Worm (Caenorhabditis elegans) whole organism, L3 larva: ENCODE data around the gene F26F2.4.
"Not testable (repeated sequence)": the region's sequence is repeated elsewhere in the genome, so short reads cannot be mapped to it uniquely, and the experiment has no call there.

Experiments used
- ZK546.5 ChIP-seq: sonication (generic microtip); optimal IDR thresholded peaks from 2 replicates; lab custom pipeline; 2017; ENCODE audit warnings: missing biosample characterization, missing genetic modification characterization
- aly-2 ChIP-seq: fragments of 150-350 bp; optimal IDR thresholded peaks from 2 replicates; lab custom pipeline; 2014; ENCODE audit warnings: missing biosample characterization, missing genetic modification characterization
- ceh-16 ChIP-seq: sonication (generic microtip); optimal IDR thresholded peaks from 2 replicates; lab custom pipeline; 2017; ENCODE audit warnings: missing biosample characterization, missing genetic modification characterization
- ceh-82 ChIP-seq: fragments of 150-350 bp; optimal IDR thresholded peaks from 2 replicates; lab custom pipeline; 2014; ENCODE audit warnings: missing biosample characterization, missing genetic modification characterization
- ceh-9 ChIP-seq: sonication (generic microtip); optimal IDR thresholded peaks from 2 replicates; lab custom pipeline; 2018; ENCODE audit warnings: missing biosample characterization, missing genetic modification characterization
- daf-12 ChIP-seq: fragments of 150-350 bp; optimal IDR thresholded peaks from 2 replicates; lab custom pipeline; 2014; ENCODE audit warnings: missing biosample characterization, missing genetic modification reagents, missing genetic modification characterization
- egl-27 ChIP-seq: sonication (generic microtip); optimal IDR thresholded peaks from 4 replicates; lab custom pipeline; 2017; ENCODE audit warnings: missing biosample characterization, missing genetic modification reagents, missing genetic modification characterization
- elt-3 ChIP-seq, 3 experiments: fragments of 150-350 bp in 1 of 3; sonication (generic microtip) in 2 of 3; optimal IDR thresholded peaks; 2 replicates in 2 of 3; 4 replicates in 1 of 3; lab custom pipeline; 2014 to 2017; ENCODE audit warnings: missing biosample characterization in 3 of 3, missing genetic modification characterization in 3 of 3
- eor-1 ChIP-seq, 2 experiments: fragments of 150-350 bp; optimal IDR thresholded peaks; 2 replicates each; lab custom pipeline; 2014 to 2018; ENCODE audit warnings: missing biosample characterization in 2 of 2, missing genetic modification characterization in 2 of 2
- fkh-2 ChIP-seq: fragments of 150-350 bp; optimal IDR thresholded peaks from 2 replicates; lab custom pipeline; 2014; ENCODE audit warnings: missing biosample characterization, missing genetic modification reagents, missing genetic modification characterization
- fos-1 ChIP-seq: fragments of 150-350 bp; optimal IDR thresholded peaks from 2 replicates; lab custom pipeline; 2014; ENCODE audit warnings: missing biosample characterization, missing genetic modification characterization
- lin-15B ChIP-seq: fragments of 150-350 bp; optimal IDR thresholded peaks from 2 replicates; lab custom pipeline; 2014; ENCODE audit warnings: missing biosample characterization, missing genetic modification characterization
- lin-39 ChIP-seq: fragments of 150-350 bp; optimal IDR thresholded peaks from 2 replicates; lab custom pipeline; 2018; ENCODE audit warnings: missing biosample characterization, missing genetic modification reagents, missing genetic modification characterization
- lsy-12 ChIP-seq: sonication (generic microtip); optimal IDR thresholded peaks from 2 replicates; lab custom pipeline; 2016; ENCODE audit warnings: mild to moderate bottlenecking, missing genetic modification characterization, missing compliant biosample characterization
- mdl-1 ChIP-seq: fragments of 150-350 bp; optimal IDR thresholded peaks from 2 replicates; lab custom pipeline; 2014; ENCODE audit warnings: missing biosample characterization, missing genetic modification characterization
- mml-1 ChIP-seq: fragments of 150-350 bp; sonication (generic microtip); optimal IDR thresholded peaks from 3 replicates; lab custom pipeline; 2014; ENCODE audit warnings: missing biosample characterization, missing genetic modification characterization
- nfya-1 ChIP-seq: sonication (generic microtip); optimal IDR thresholded peaks from 2 replicates; lab custom pipeline; 2017; ENCODE audit warnings: missing genetic modification characterization, mild to moderate bottlenecking, missing compliant biosample characterization, antibody characterized with exemption, moderate library complexity; ENCODE audit not compliant: insufficient read depth
- nhr-11 ChIP-seq: fragments of 150-350 bp; optimal IDR thresholded peaks from 2 replicates; lab custom pipeline; 2014; ENCODE audit warnings: missing biosample characterization, missing genetic modification characterization
- nhr-12 ChIP-seq: fragments of 150-350 bp; optimal IDR thresholded peaks from 2 replicates; lab custom pipeline; 2014; ENCODE audit warnings: missing biosample characterization, missing genetic modification characterization
- nhr-23 ChIP-seq: fragments of 150-350 bp; optimal IDR thresholded peaks from 2 replicates; lab custom pipeline; 2014; ENCODE audit warnings: missing biosample characterization, missing genetic modification reagents, missing genetic modification characterization
- nhr-237 ChIP-seq: fragments of 150-350 bp; optimal IDR thresholded peaks from 2 replicates; lab custom pipeline; 2014; ENCODE audit warnings: missing biosample characterization, missing genetic modification characterization
- nhr-25 ChIP-seq: sonication (generic microtip); optimal IDR thresholded peaks from 2 replicates; lab custom pipeline; 2017; ENCODE audit warnings: missing biosample characterization, missing genetic modification characterization
- nhr-28 ChIP-seq: fragments of 150-350 bp; optimal IDR thresholded peaks from 2 replicates; lab custom pipeline; 2014; ENCODE audit warnings: missing biosample characterization, missing genetic modification characterization
- nhr-43 ChIP-seq: sonication (generic microtip); optimal IDR thresholded peaks from 2 replicates; lab custom pipeline; 2016; ENCODE audit warnings: mild to moderate bottlenecking, missing genetic modification characterization, missing compliant biosample characterization; ENCODE audit not compliant: poor library complexity, severe bottlenecking
- nhr-67 ChIP-seq: fragments of 150-350 bp; optimal IDR thresholded peaks from 2 replicates; lab custom pipeline; 2014; ENCODE audit warnings: missing biosample characterization, missing genetic modification characterization
- nhr-76 ChIP-seq: fragments of 150-350 bp; sonication (generic microtip); optimal IDR thresholded peaks from 5 replicates; lab custom pipeline; 2014; ENCODE audit warnings: missing biosample characterization, missing genetic modification characterization
- nhr-77 ChIP-seq: fragments of 150-350 bp; optimal IDR thresholded peaks from 2 replicates; lab custom pipeline; 2014; ENCODE audit warnings: missing biosample characterization, missing genetic modification characterization
- pqm-1 ChIP-seq: fragments of 150-350 bp; optimal IDR thresholded peaks from 2 replicates; lab custom pipeline; 2017; ENCODE audit warnings: missing biosample characterization, missing genetic modification characterization, inconsistent platforms
- sea-2 ChIP-seq: fragments of 150-350 bp; sonication (generic microtip); optimal IDR thresholded peaks from 4 replicates; lab custom pipeline; 2014; ENCODE audit warnings: missing biosample characterization, missing genetic modification reagents, missing genetic modification characterization
- snpc-4 ChIP-seq: fragments of 150-350 bp; optimal IDR thresholded peaks from 2 replicates; lab custom pipeline; 2014; ENCODE audit warnings: missing biosample characterization, missing genetic modification characterization
- unc-39 ChIP-seq: sonication (generic microtip); optimal IDR thresholded peaks from 4 replicates; lab custom pipeline; 2017; ENCODE audit warnings: missing biosample characterization, missing genetic modification characterization
- unc-62 ChIP-seq: fragments of 150-350 bp; sonication (generic microtip); optimal IDR thresholded peaks from 4 replicates; lab custom pipeline; 2014; ENCODE audit warnings: missing biosample characterization, missing genetic modification reagents, missing genetic modification characterization
- zag-1 ChIP-seq: fragments of 150-350 bp; optimal IDR thresholded peaks from 2 replicates; lab custom pipeline; 2014; ENCODE audit warnings: missing biosample characterization, missing genetic modification characterization
- ztf-11 ChIP-seq: fragments of 150-350 bp; optimal IDR thresholded peaks from 2 replicates; lab custom pipeline; 2014; ENCODE audit warnings: missing biosample characterization, missing genetic modification characterization

The F26F2.4 gene

ce11 chrV:20561795-20562194 lies 7.3 kb upstream of the F26F2.4 start, which contains the start of gene F26F2.1:
F26F2.1 (minus strand) TSS chrV:20561895.
- TF ChIP-seq nhr-28 (tag; lab: Kevin White, UChicago) (no peak), snpc-4 (tag; lab: Kevin White, UChicago) (no peak), fkh-2 (tag; lab: Kevin White, UChicago) (no peak), nhr-43 (no peak), daf-12 (tag; lab: Kevin White, UChicago) (no peak), pqm-1 (tag; lab: Kevin White, UChicago) (no peak), nfya-1 (tag; lab: Kevin White, UChicago) (no peak), mdl-1 (no peak), mml-1 (tag; lab: Kevin White, UChicago) (no peak), nhr-77 (tag; lab: Kevin White, UChicago) (no peak), fos-1 (tag; lab: Kevin White, UChicago) (no peak), aly-2 (tag; lab: Kevin White, UChicago) (no peak), ceh-9 (tag; lab: Kevin White, UChicago) (no peak), ceh-16 (tag; lab: Kevin White, UChicago) (no peak)

ce11 chrV:20564054-20564453 lies 5.0 kb upstream of the F26F2.4 start, which contains the start of gene F26F2.13:
F26F2.13 (plus strand) TSS chrV:20564354.
- not testable (repeated sequence) for TF ChIP-seq unc-62 (GFP tag; lab: Kevin White, UChicago); nhr-28 (tag; lab: Kevin White, UChicago); ceh-9 (tag; lab: Kevin White, UChicago)

ce11 chrV:20566454-20566853 lies 2.6 kb upstream of the F26F2.4 start, which contains the start of gene F26F2.3:
F26F2.3 (minus strand) TSS chrV:20566554.
- TF ChIP-seq fkh-2 (tag; lab: Kevin White, UChicago) (no peak), ztf-11 (tag; lab: Kevin White, UChicago) (no peak), ZK546.5 (tag; lab: Kevin White, UChicago) (no peak), nhr-11 (tag; lab: Kevin White, UChicago) (no peak), aly-2 (tag; lab: Kevin White, UChicago) (no peak), pqm-1 (tag; lab: Kevin White, UChicago) (no peak), nfya-1 (tag; lab: Kevin White, UChicago) (no peak), unc-62 (GFP tag; lab: Kevin White, UChicago) (no peak), nhr-76 (tag; lab: Kevin White, UChicago) (no peak), egl-27 (no peak)

ce11 chrV:20573392-20573791 lies 4.3 kb downstream of the F26F2.4 start, which contains the start of gene F26F2.5:
F26F2.5 (plus strand) TSS chrV:20573692.
- no peak for TF ChIP-seq daf-12 (tag; lab: Kevin White, UChicago)
- TF ChIP-seq nhr-23 = no peak
- TF ChIP-seq nhr-77 (tag; lab: Kevin White, UChicago) = no peak
- no peak for TF ChIP-seq aly-2 (tag; lab: Kevin White, UChicago)
- TF ChIP-seq mml-1 (tag; lab: Kevin White, UChicago) = no peak
- no peak for TF ChIP-seq mdl-1
- no peak for TF ChIP-seq lsy-12 (tag; lab: Kevin White, UChicago)
- no peak for TF ChIP-seq ceh-82 (tag; lab: Kevin White, UChicago)
- no peak for TF ChIP-seq sea-2

ce11 chrV:20574314-20574713 lies 5.2 kb downstream of the F26F2.4 start, which contains the start of gene clec-263:
clec-263 (plus strand) TSS chrV:20574614.
- TF ChIP-seq nhr-12 (no peak), fkh-2 (tag; lab: Kevin White, UChicago) (no peak), elt-3 (tag; optimal IDR thresholded peaks at IDR 0.05; lab: Kevin White, UChicago) (no peak), lin-39 (no peak), nhr-23 (no peak), nhr-25 (no peak), eor-1 (tag; optimal IDR thresholded peaks at IDR 0.05; lab: Kevin White, UChicago) (no peak), zag-1 (no peak), mdl-1 (no peak), lsy-12 (tag; lab: Kevin White, UChicago) (no peak), lin-15B (no peak), unc-39 (no peak), nfya-1 (tag; lab: Kevin White, UChicago) (no peak), snpc-4 (tag; lab: Kevin White, UChicago) (no peak), nhr-67 (tag; lab: Kevin White, UChicago) (no peak), nhr-28 (tag; lab: Kevin White, UChicago) (no peak), ceh-9 (tag; lab: Kevin White, UChicago) (no peak), nhr-237 (tag; lab: Kevin White, UChicago) (no peak)
